Worm (Caenorhabditis elegans) whole organism, midembryonic: Measurements from ENCODE around the gene Y43F8C.23.

Experiments used
- flt-1 ChIP-seq: fragments of 200-800 bp; sonication (Bioruptor generic); IDR thresholded peaks from 2 replicates; pipeline ENCODE4 v1.3.6; 2022; ENCODE audit warnings: missing genetic modification characterization, missing compliant biosample characterization
- klf-2 ChIP-seq: fragments of 200-800 bp; sonication (Bioruptor generic); conservative IDR thresholded peaks from 2 replicates; pipeline ENCODE4 v1.3.6; 2022; ENCODE audit warnings: missing genetic modification reagents, missing genetic modification characterization, missing compliant biosample characterization
- ref-1 ChIP-seq: fragments of 200-800 bp; sonication (Bioruptor generic); conservative IDR thresholded peaks from 2 replicates; pipeline ENCODE4 v1.3.6; 2022; ENCODE audit warnings: missing genetic modification reagents, missing genetic modification characterization, missing compliant biosample characterization
- ztf-23 ChIP-seq: fragments of 200-800 bp; sonication (Bioruptor generic); IDR thresholded peaks from 2 replicates; pipeline ENCODE4 v1.3.6; 2022; ENCODE audit warnings: missing genetic modification reagents, missing genetic modification characterization, missing compliant biosample characterization

DNA sequence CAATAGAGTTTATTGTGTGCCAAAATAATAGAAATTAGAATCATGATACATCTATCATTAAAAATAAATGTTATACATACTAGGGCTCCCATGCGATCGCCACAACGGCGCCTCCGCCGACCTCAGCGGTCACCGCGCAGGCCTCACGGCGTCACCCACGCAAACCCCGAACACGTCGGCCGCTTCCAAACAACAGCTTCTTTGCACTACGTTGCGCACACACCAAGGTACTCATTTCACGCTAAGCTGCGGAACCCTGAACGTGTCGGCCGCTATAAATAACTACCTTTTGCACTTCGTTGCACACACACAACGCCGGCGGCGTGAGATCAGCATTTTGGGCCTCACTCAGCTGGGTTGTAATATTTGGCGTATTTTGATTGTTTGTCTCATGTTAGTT is 47.7 kb upstream of the Y43F8C.23 start:
- TF ChIP-seq ztf-23 (no peak), ref-1 (no peak), klf-2 (GFP tag; lab: Robert Waterston, UW) (no peak), flt-1 (GFP tag; lab: Robert Waterston, UW) (no peak)
